Worm (Caenorhabditis elegans): ENCODE data around the gene cutl-3.

ce11 chrX:15034787-15035186 is 35.8 kb upstream of the cutl-3 start, which contains the start of gene dsc-1:
- no peak for TF ChIP-seq ref-2 (tag; optimal IDR thresholded peaks at IDR 0.05)
- TF ChIP-seq pqm-1 (tag; optimal IDR thresholded peaks at IDR 0.05) = no peak
- TF ChIP-seq ama-1 (optimal IDR thresholded peaks at IDR 0.05) = no peak
- TF ChIP-seq unc-86 (tag; optimal IDR thresholded peaks at IDR 0.05) = no peak
- no peak for TF ChIP-seq ceh-24 (tag; optimal IDR thresholded peaks at IDR 0.05)
- TF ChIP-seq unc-3 (GFP tag; conservative IDR thresholded peaks at IDR 0.05) = no peak
- no peak for TF ChIP-seq unc-3 (tag; optimal IDR thresholded peaks at IDR 0.05)
- no peak for TF ChIP-seq nhr-11 (tag; optimal IDR thresholded peaks at IDR 0.05)
